Worm (Caenorhabditis elegans): ENCODE data around the gene Y54G9A.5.

Y54G9A.5 gene

DNA sequence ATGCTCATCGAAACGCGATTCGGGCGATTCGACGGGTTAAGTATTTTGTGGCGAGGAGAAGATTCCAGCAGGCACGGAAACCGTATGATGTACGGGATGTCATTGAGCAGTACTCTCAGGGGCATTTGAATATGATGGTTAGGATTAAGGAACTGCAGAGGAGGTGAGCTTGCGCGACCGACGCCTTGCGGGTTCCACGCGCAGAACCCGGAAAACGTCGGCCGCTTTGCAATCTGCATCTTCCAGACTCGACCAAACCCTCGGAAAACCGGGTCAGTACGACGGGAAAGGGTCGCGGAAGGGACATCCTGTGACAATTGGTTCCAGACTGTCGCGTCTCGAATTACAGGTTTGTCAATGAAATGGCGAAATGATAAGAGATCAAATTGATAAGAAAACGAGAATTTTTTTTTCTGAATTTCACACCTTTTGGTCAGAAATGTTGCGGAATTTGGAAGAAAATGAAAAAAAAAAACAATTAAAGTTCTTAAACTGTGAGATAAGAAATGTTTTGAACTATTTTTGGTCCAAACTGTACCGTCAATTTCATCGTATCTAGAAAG, 11.2 kb upstream of the Y54G9A.5 start (continued):
- no peak for TF ChIP-seq rbr-2 (tag; optimal IDR thresholded peaks at IDR 0.05)
- no peak for TF ChIP-seq spr-1 (tag; optimal IDR thresholded peaks at IDR 0.05)
- no peak for TF ChIP-seq nhr-102 (tag; optimal IDR thresholded peaks at IDR 0.05)
- TF ChIP-seq ZK546.5 (tag; optimal IDR thresholded peaks at IDR 0.05): no peak
- TF ChIP-seq F26F4.8 (GFP tag; conservative IDR thresholded peaks at IDR 0.05): 0 out of 2 replicates have a peak, but pooled peaks have one; percentile 25
- TF ChIP-seq nhr-42 (GFP tag; IDR thresholded peaks at IDR 0.05): 0 out of 2 replicates have a peak, but pooled peaks have one; percentile 21
- no peak for TF ChIP-seq mxl-3 (GFP tag; optimal IDR thresholded peaks at IDR 0.05)
- no peak for TF ChIP-seq mes-2 (tag; optimal IDR thresholded peaks at IDR 0.05; ENCODE audit: poor library complexity, severe bottlenecking)
- TF ChIP-seq lin-38 (GFP tag; IDR thresholded peaks at IDR 0.05): no peak
- TF ChIP-seq ceh-20 (GFP tag; IDR thresholded peaks at IDR 0.05): no peak
- no peak for TF ChIP-seq madf-5 (GFP tag; IDR thresholded peaks at IDR 0.05)
- no peak for TF ChIP-seq skn-1 (tag; optimal IDR thresholded peaks at IDR 0.05)
- TF ChIP-seq sdz-12 (GFP tag; optimal IDR thresholded peaks at IDR 0.05): no peak
- TF ChIP-seq ces-1 (GFP tag; optimal IDR thresholded peaks at IDR 0.05): no peak
- TF ChIP-seq gei-8 (GFP tag; optimal IDR thresholded peaks at IDR 0.05): no peak
- TF ChIP-seq F49E8.2 (tag; optimal IDR thresholded peaks at IDR 0.05; ENCODE audit: borderline replicate concordance): no peak
- TF ChIP-seq lin-15B (tag; optimal IDR thresholded peaks at IDR 0.05): no peak
- no peak for TF ChIP-seq aha-1 (tag)
- no peak for TF ChIP-seq ceh-28 (tag; optimal IDR thresholded peaks at IDR 0.05)
- TF ChIP-seq set-16 (GFP tag; IDR thresholded peaks at IDR 0.05): peak; percentile 74
- no peak for TF ChIP-seq nhr-111 (GFP tag; optimal IDR thresholded peaks at IDR 0.05)
- no peak for TF ChIP-seq zag-1 (tag; optimal IDR thresholded peaks at IDR 0.05)
- TF ChIP-seq lir-3 (tag; optimal IDR thresholded peaks at IDR 0.05): no peak
- peak; percentile 24 for TF ChIP-seq pqm-1 (tag; optimal IDR thresholded peaks at IDR 0.05)

DNA sequence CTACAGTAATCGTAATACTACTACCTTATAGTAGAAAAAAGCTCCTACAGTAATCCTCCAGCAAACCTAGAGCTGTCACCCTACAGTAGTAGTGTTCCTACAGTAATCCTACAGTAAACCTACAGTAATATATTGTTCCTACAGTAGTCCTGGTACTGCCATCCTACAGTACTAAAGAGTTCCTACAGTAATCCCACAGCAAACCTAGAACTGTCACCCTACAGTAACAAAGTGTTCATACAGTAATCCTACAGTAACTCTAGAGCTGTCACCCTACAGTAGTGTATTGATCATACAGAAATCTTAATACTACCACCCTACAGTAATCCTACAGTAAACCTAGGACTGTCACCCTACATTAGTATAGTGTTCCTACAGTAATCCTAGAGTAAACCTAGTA, 9.6 kb upstream of the Y54G9A.5 start:
- TF ChIP-seq unc-62 (GFP tag; optimal IDR thresholded peaks at IDR 0.05 in 1 of 2) (peak in 1 of 2 experiments; percentile 93), unc-62 (tag; optimal IDR thresholded peaks at IDR 0.05) (no peak), Y75B8A.6 (GFP tag; IDR thresholded peaks at IDR 0.05) (no peak)

DNA sequence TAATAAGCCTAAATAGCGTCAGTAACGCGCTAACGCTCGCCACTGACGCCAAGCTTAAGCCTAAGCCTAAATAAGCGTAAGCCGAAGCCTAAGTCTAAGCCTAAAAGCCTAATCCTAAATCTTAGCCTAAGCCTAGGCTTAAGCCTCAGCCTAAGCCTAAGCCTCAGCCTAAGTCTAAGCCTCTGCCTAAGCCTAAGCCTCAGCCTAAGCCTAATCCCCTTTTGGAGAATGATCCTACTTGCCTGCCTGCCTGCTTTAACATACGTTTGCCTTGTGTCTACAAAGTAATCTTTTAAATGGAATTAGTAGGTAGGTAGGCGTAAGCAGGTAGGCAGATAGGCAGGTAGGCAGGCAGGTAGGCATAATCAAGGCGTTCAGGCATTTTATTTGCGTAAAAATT, 7.5 kb upstream of the Y54G9A.5 start:
- TF ChIP-seq dmd-6 (GFP tag; IDR thresholded peaks at IDR 0.05) (no peak), unc-62 (GFP tag; optimal IDR thresholded peaks at IDR 0.05 in 1 of 2) (peak in 1 of 2 experiments; percentile 67), unc-62 (tag; optimal IDR thresholded peaks at IDR 0.05) (no peak), tra-1 (GFP tag; IDR thresholded peaks at IDR 0.05) (no peak)

DNA sequence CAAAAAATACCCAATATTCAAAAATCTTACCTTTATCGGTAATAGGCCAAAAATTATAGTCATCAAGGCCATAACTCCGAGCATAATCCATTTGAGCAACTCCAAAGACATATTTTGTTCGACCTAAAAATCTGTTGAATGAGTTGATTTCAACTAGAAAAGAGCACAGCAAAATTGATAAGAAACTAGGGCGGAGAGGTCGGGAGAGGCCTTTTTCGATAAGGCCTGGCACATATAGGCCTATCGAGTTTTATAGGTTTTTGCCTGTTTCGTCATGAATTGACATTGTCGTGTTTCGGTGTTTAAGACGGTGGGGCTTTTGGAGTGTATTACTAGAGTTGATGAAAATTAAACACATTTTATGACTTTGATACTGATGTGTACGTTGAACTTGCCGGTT, 7.1 kb upstream of the Y54G9A.5 start, which contains the start of gene zipt-2.3:
zipt-2.3 (minus strand) TSS at position 147 of the 400 bp plus-strand sequence.
- no peak for TF ChIP-seq nhr-48 (tag; optimal IDR thresholded peaks at IDR 0.05)
- TF ChIP-seq skn-1 (tag; optimal IDR thresholded peaks at IDR 0.05): no peak
- no peak for TF ChIP-seq daf-16 (GFP tag; optimal IDR thresholded peaks at IDR 0.05)
- TF ChIP-seq daf-16 (tag; optimal IDR thresholded peaks at IDR 0.05): peak; percentile 56
- peak; percentile 93 for TF ChIP-seq pqm-1 (tag; optimal IDR thresholded peaks at IDR 0.05)
- TF ChIP-seq hlh-11 (tag; optimal IDR thresholded peaks at IDR 0.05): peak; percentile 9
- TF ChIP-seq dmd-6 (GFP tag; IDR thresholded peaks at IDR 0.05): peak; percentile 63; the same call in 1 of the 2 replicates
- no peak for TF ChIP-seq mdl-1 (tag; optimal IDR thresholded peaks at IDR 0.05)
- peak; percentile 45; the same call in 1 of the 2 replicates for TF ChIP-seq php-3 (GFP tag; IDR thresholded peaks at IDR 0.05)
- peak; percentile 62 for TF ChIP-seq nhr-28 (tag; optimal IDR thresholded peaks at IDR 0.05)
- peak; percentile 62 for TF ChIP-seq dve-1 (tag; optimal IDR thresholded peaks at IDR 0.05; ENCODE audit: insufficient read depth)
